Worm (Caenorhabditis elegans): Measurements from ENCODE around the gene asp-13.

DNA sequence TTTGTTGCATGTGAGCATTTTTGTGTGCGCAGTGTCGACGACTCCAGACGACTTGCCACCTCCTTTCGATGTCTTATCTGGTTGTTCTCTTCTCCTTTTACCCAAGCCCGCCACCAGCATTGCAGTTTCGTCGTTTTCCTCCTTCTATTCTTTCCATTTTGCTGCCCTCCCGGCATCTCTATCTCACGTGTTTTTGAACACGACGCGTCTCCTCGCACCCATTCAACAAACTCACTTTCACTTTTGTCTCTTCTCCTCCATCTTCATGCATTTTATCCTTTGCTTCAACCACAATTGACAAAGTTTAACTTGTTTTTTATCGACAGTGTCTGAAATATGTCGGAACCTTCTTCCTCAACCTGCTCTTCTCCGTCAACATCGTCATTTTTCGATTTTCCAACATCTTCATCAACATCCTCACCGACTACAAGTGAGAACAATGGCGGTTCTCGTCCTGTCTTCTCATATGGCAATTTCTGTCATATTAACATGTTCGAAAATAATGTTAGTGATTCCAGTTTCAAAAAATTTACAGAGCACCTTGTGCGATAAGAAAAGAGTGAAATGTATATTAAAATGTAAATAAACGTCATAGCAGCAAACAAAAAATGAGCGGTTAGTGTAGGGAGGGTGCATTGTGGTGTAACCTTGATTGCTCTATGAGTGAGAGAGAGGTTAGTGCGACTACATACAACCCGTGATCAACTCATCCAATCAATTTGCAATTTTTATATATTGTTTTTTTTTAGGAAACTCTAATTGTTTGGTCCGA lies 32.2 kb downstream of the asp-13 start, which contains the start of gene fip-4:
- no peak for TF ChIP-seq tbx-37 (GFP tag; conservative IDR thresholded peaks at IDR 0.05)
- TF ChIP-seq ama-1 (optimal IDR thresholded peaks at IDR 0.05): no peak
- TF ChIP-seq pes-1 (GFP tag; IDR thresholded peaks at IDR 0.05): no peak
- no peak for TF ChIP-seq scrt-1 (GFP tag; IDR thresholded peaks at IDR 0.05)
- TF ChIP-seq hnd-1 (tag; optimal IDR thresholded peaks at IDR 0.05): no peak
- TF ChIP-seq tbx-11 (GFP tag; IDR thresholded peaks at IDR 0.05): no peak
- no peak for TF ChIP-seq ceh-13 (GFP tag; optimal IDR thresholded peaks at IDR 0.05)
